Worm (Caenorhabditis elegans): ENCODE measurements around the gene T21C12.8.

The T21C12.8 gene

ce11 chrIII:10557910-10558309, 5.1 kb upstream of the T21C12.8 start, which contains the start of gene T21C12.4:
TSS of gene T21C12.4 (minus strand) at chrIII:10558010.
- TF ChIP-seq syd-9 (tag; optimal IDR thresholded peaks at IDR 0.05) (no peak), ceh-9 (tag; optimal IDR thresholded peaks at IDR 0.05) (no peak), sox-4 (tag; optimal IDR thresholded peaks at IDR 0.05) (no peak), fax-1 (tag; optimal IDR thresholded peaks at IDR 0.05) (no peak), pha-2 (tag; optimal IDR thresholded peaks at IDR 0.05) (no peak), fkh-10 (GFP tag; optimal IDR thresholded peaks at IDR 0.05) (no peak), ets-4 (tag; optimal IDR thresholded peaks at IDR 0.05) (no peak), rnt-1 (tag; optimal IDR thresholded peaks at IDR 0.05) (no peak), ceh-14 (tag; optimal IDR thresholded peaks at IDR 0.05) (no peak), ref-2 (tag; optimal IDR thresholded peaks at IDR 0.05) (no peak), pqm-1 (tag; optimal IDR thresholded peaks at IDR 0.05) (no peak), pha-4 (tag; optimal IDR thresholded peaks at IDR 0.05) (no peak)

- TF ChIP-seq pqm-1 (tag; optimal IDR thresholded peaks at IDR 0.05) (no peak), pat-9 (tag; optimal IDR thresholded peaks at IDR 0.05) (no peak), nhr-232 (tag; optimal IDR thresholded peaks at IDR 0.05) (no peak), Y22D7AL.16 (tag; optimal IDR thresholded peaks at IDR 0.05) (no peak), odd-2 (tag; optimal IDR thresholded peaks at IDR 0.05) (no peak), ceh-9 (tag; optimal IDR thresholded peaks at IDR 0.05) (no peak), sdc-2 (tag; optimal IDR thresholded peaks at IDR 0.05) (no peak), ahr-1 (tag; optimal IDR thresholded peaks at IDR 0.05) (no peak), pag-3 (tag; optimal IDR thresholded peaks at IDR 0.05; ENCODE audit: borderline replicate concordance) (no peak), pros-1 (tag; optimal IDR thresholded peaks at IDR 0.05) (no peak)
Observed at ce11 chrIII:10538757-10539213, 14.0 kb downstream of the T21C12.8 start, which contains the start of gene nlp-68. TSS of gene nlp-68 (minus strand) at chrIII:10539163.

ce11 chrIII:10537558-10537957, 15.3 kb downstream of the T21C12.8 start:
- TF ChIP-seq pax-1 (tag; optimal IDR thresholded peaks at IDR 0.05) (no peak), ceh-6 (GFP tag; optimal IDR thresholded peaks at IDR 0.05) (no peak), K09A11.1 (tag; optimal IDR thresholded peaks at IDR 0.05; ENCODE audit: insufficient read depth) (no peak), ceh-45 (GFP tag; IDR thresholded peaks at IDR 0.05) (no peak), pqm-1 (tag; optimal IDR thresholded peaks at IDR 0.05) (no peak), C08G9.2 (tag; optimal IDR thresholded peaks at IDR 0.05) (no peak), hlh-6 (tag; optimal IDR thresholded peaks at IDR 0.05) (no peak), ceh-2 (tag; optimal IDR thresholded peaks at IDR 0.05) (no peak), hlh-8 (tag; optimal IDR thresholded peaks at IDR 0.05) (no peak), npax-4 (tag; optimal IDR thresholded peaks at IDR 0.05) (no peak), nfya-1 (tag; optimal IDR thresholded peaks at IDR 0.05) (no peak), fkh-10 (GFP tag; optimal IDR thresholded peaks at IDR 0.05) (no peak), zip-5 (tag; optimal IDR thresholded peaks at IDR 0.05) (no peak), pha-4 (tag; optimal IDR thresholded peaks at IDR 0.05) (no peak)

- TF ChIP-seq ama-1 (optimal IDR thresholded peaks at IDR 0.05) (no peak), che-1 (tag; optimal IDR thresholded peaks at IDR 0.05) (no peak), ets-4 (tag; optimal IDR thresholded peaks at IDR 0.05) (no peak), npax-4 (tag; optimal IDR thresholded peaks at IDR 0.05) (no peak), pag-3 (tag; optimal IDR thresholded peaks at IDR 0.05; ENCODE audit: borderline replicate concordance) (no peak), pat-9 (tag; optimal IDR thresholded peaks at IDR 0.05) (no peak), ceh-30 (tag; optimal IDR thresholded peaks at IDR 0.05) (no peak)
Observed at ce11 chrIII:10537003-10537402, 15.8 kb downstream of the T21C12.8 start.

- TF ChIP-seq K09A11.1 (tag; optimal IDR thresholded peaks at IDR 0.05; ENCODE audit: insufficient read depth), result no peak
- no peak for TF ChIP-seq hlh-8 (tag; optimal IDR thresholded peaks at IDR 0.05)
- no peak for TF ChIP-seq F13H6.1 (tag; optimal IDR thresholded peaks at IDR 0.05)
- TF ChIP-seq sox-4 (tag; optimal IDR thresholded peaks at IDR 0.05), result no peak
- TF ChIP-seq zip-5 (tag; optimal IDR thresholded peaks at IDR 0.05), result no peak
Observed at ce11 chrIII:10536087-10536723, 16.6 kb downstream of the T21C12.8 start.
